Worm (Caenorhabditis elegans): ENCODE results near the gene mrpl-45.

- TF ChIP-seq nhr-67 (tag; optimal IDR thresholded peaks at IDR 0.05), result no peak
- no peak for TF ChIP-seq nhr-77 (tag; optimal IDR thresholded peaks at IDR 0.05)
- TF ChIP-seq aly-2 (tag; optimal IDR thresholded peaks at IDR 0.05), result no peak
- TF ChIP-seq ama-1 (optimal IDR thresholded peaks at IDR 0.05), result no peak
- TF ChIP-seq nhr-28 (tag; optimal IDR thresholded peaks at IDR 0.05), result no peak
- no peak for TF ChIP-seq nhr-237 (tag; optimal IDR thresholded peaks at IDR 0.05)
- no peak for TF ChIP-seq egl-5 (tag; optimal IDR thresholded peaks at IDR 0.05)
- TF ChIP-seq ztf-11 (tag; optimal IDR thresholded peaks at IDR 0.05), result no peak
- TF ChIP-seq skn-1 (tag; optimal IDR thresholded peaks at IDR 0.05), result no peak
- TF ChIP-seq ceh-28 (tag; optimal IDR thresholded peaks at IDR 0.05), result no peak
Observed at ce11 chrIII:1218998-1219397, 17.2 kb upstream of the mrpl-45 start.

Measured in whole organism, L3 larva.